Fruit fly (Drosophila melanogaster) whole organism, embryonic: ENCODE measurements around the gene Vha100-2.

Experiments
- Antp ChIP-seq: fragments of 200-800 bp; sonication (Bioruptor generic); optimal IDR thresholded peaks from 3 replicates; lab custom pipeline; 2016; ENCODE audit warnings: missing biosample characterization, missing genetic modification characterization
- CG10147 ChIP-seq: fragments of 200-800 bp; sonication (Bioruptor generic); optimal IDR thresholded peaks from 2 replicates; lab custom pipeline; 2019; ENCODE audit warnings: missing biosample characterization, mild to moderate bottlenecking, missing genetic modification characterization, moderate library complexity
- CG10267 ChIP-seq: fragments of 200-800 bp; sonication (Bioruptor generic); optimal IDR thresholded peaks from 2 replicates; lab custom pipeline; 2018; ENCODE audit warnings: missing biosample characterization, mild to moderate bottlenecking, missing genetic modification characterization, moderate library complexity
- CG11456 ChIP-seq: fragments of 200-800 bp; sonication (Bioruptor generic); IDR thresholded peaks from 3 replicates; pipeline ENCODE4 v1.3.6; 2022; ENCODE audit warnings: missing biosample characterization, missing genetic modification characterization
- CG11560 ChIP-seq: fragments of 200-800 bp; sonication (Bioruptor generic); IDR thresholded peaks from 3 replicates; pipeline ENCODE4 v1.3.6; 2022; ENCODE audit warnings: missing biosample characterization, missing genetic modification characterization
- CG1233 ChIP-seq: fragments of 200-800 bp; sonication (Bioruptor generic); optimal IDR thresholded peaks from 4 replicates; lab custom pipeline; 2018; ENCODE audit warnings: missing biosample characterization, mild to moderate bottlenecking, missing genetic modification characterization
- CG12744 ChIP-seq: fragments of 200-800 bp; sonication (Bioruptor generic); optimal IDR thresholded peaks from 2 replicates; lab custom pipeline; 2016; ENCODE audit warnings: missing biosample characterization, missing genetic modification characterization
- CG13287 ChIP-seq: fragments of 200-800 bp; sonication (Bioruptor generic); IDR thresholded peaks from 2 replicates; pipeline ENCODE4 v1.3.6; 2022; ENCODE audit warnings: missing biosample characterization, missing genetic modification characterization; ENCODE audit not compliant: partially characterized antibody
- CG1603 ChIP-seq: fragments of 200-800 bp; sonication (Bioruptor generic); optimal IDR thresholded peaks from 2 replicates; lab custom pipeline; 2019; ENCODE audit warnings: missing biosample characterization, mild to moderate bottlenecking, missing genetic modification characterization, moderate library complexity
- CG1792 ChIP-seq: fragments of 200-800 bp; sonication (Bioruptor generic); optimal IDR thresholded peaks from 2 replicates; lab custom pipeline; 2016; ENCODE audit warnings: missing biosample characterization, missing genetic modification characterization
- CG2202 ChIP-seq: fragments of 200-800 bp; sonication (Bioruptor generic); optimal IDR thresholded peaks from 2 replicates; lab custom pipeline; 2018; ENCODE audit warnings: missing biosample characterization, mild to moderate bottlenecking, missing genetic modification characterization
- CG2712 ChIP-seq: fragments of 200-800 bp; optimal IDR thresholded peaks from 3 replicates; lab custom pipeline; 2019; ENCODE audit warnings: missing biosample characterization, mild to moderate bottlenecking, missing genetic modification characterization, moderate library complexity
- CG30020 ChIP-seq: fragments of 200-800 bp; optimal IDR thresholded peaks from 2 replicates; lab custom pipeline; 2019; ENCODE audit warnings: missing biosample characterization, mild to moderate bottlenecking, missing genetic modification characterization, moderate library complexity
- CG30403 ChIP-seq: fragments of 200-800 bp; sonication (Bioruptor generic); optimal IDR thresholded peaks from 3 replicates; lab custom pipeline; 2016; ENCODE audit warnings: missing biosample characterization, missing genetic modification characterization
- CG31365 ChIP-seq: fragments of 200-800 bp; sonication (Bioruptor generic); optimal IDR thresholded peaks from 2 replicates; lab custom pipeline; 2018; ENCODE audit warnings: missing biosample characterization, mild to moderate bottlenecking, missing genetic modification characterization
- CG32772 ChIP-seq: fragments of 200-800 bp; sonication (Bioruptor generic); IDR thresholded peaks from 2 replicates; pipeline ENCODE4 v1.3.6; 2022; ENCODE audit warnings: missing biosample characterization, missing genetic modification characterization
- CG3281 ChIP-seq: fragments of 200-800 bp; sonication (Bioruptor generic); optimal IDR thresholded peaks from 3 replicates; lab custom pipeline; 2017; ENCODE audit warnings: missing biosample characterization, mild to moderate bottlenecking, missing genetic modification characterization
- CG3407 ChIP-seq: fragments of 200-800 bp; sonication (Bioruptor generic); optimal IDR thresholded peaks from 2 replicates; lab custom pipeline; 2018; ENCODE audit warnings: missing biosample characterization, mild to moderate bottlenecking, missing genetic modification characterization
- CG34422 ChIP-seq: fragments of 200-800 bp; sonication (Bioruptor generic); IDR thresholded peaks from 3 replicates; pipeline ENCODE4 v1.3.6; 2022; ENCODE audit warnings: missing biosample characterization, missing genetic modification characterization
- CG8089 ChIP-seq: fragments of 200-800 bp; sonication (Bioruptor generic); optimal IDR thresholded peaks from 3 replicates; lab custom pipeline; 2016; ENCODE audit warnings: missing biosample characterization, missing genetic modification characterization
- CG9437 ChIP-seq: fragments of 200-800 bp; sonication (Bioruptor generic); optimal IDR thresholded peaks from 2 replicates; lab custom pipeline; 2018; ENCODE audit warnings: missing biosample characterization, mild to moderate bottlenecking, missing genetic modification characterization
- CG9797 ChIP-seq: fragments of 200-800 bp; sonication (Bioruptor generic); optimal IDR thresholded peaks from 3 replicates; lab custom pipeline; 2018; ENCODE audit warnings: missing biosample characterization, mild to moderate bottlenecking, missing genetic modification characterization
- Camta ChIP-seq: fragments of 200-800 bp; sonication (Bioruptor generic); optimal IDR thresholded peaks from 2 replicates; lab custom pipeline; 2016; ENCODE audit warnings: missing biosample characterization, missing genetic modification characterization
- D19A ChIP-seq: fragments of 200-800 bp; optimal IDR thresholded peaks from 3 replicates; lab custom pipeline; 2019; ENCODE audit warnings: missing biosample characterization, mild to moderate bottlenecking, missing genetic modification characterization, moderate library complexity
- Dip3 ChIP-seq: fragments of 200-800 bp; sonication (Bioruptor generic); optimal IDR thresholded peaks from 3 replicates; lab custom pipeline; 2016; ENCODE audit warnings: missing biosample characterization, missing genetic modification characterization
- GATAe ChIP-seq: fragments of 200-800 bp; sonication (Bioruptor generic); conservative IDR thresholded peaks from 2 replicates; pipeline ENCODE4 v1.3.6; 2022; ENCODE audit warnings: missing biosample characterization, missing genetic modification characterization
- H2.0 ChIP-seq: fragments of 200-800 bp; sonication (Bioruptor generic); IDR thresholded peaks from 2 replicates; pipeline ENCODE4 v1.3.6; 2022; ENCODE audit warnings: missing biosample characterization, missing genetic modification characterization
- Jarid2 ChIP-seq: fragments of 200-800 bp; sonication (Bioruptor generic); optimal IDR thresholded peaks from 3 replicates; lab custom pipeline; 2017; ENCODE audit warnings: mild to moderate bottlenecking, missing biosample characterization, missing genetic modification reagents, missing genetic modification characterization
- Optix ChIP-seq: fragments of 200-800 bp; sonication (Bioruptor generic); IDR thresholded peaks from 3 replicates; pipeline ENCODE4 v1.3.6; 2022; ENCODE audit warnings: missing biosample characterization, missing genetic modification characterization
- Six4 ChIP-seq: fragments of 200-800 bp; sonication (Bioruptor generic); optimal IDR thresholded peaks from 2 replicates; lab custom pipeline; 2016; ENCODE audit warnings: missing biosample characterization, missing genetic modification characterization
- Sry-β ChIP-seq: fragments of 200-800 bp; sonication (Bioruptor generic); optimal IDR thresholded peaks from 2 replicates; lab custom pipeline; 2018; ENCODE audit warnings: missing biosample characterization, mild to moderate bottlenecking, missing genetic modification characterization, moderate library complexity
- Stat92E ChIP-seq, 3 experiments: fragments of >200 bp in 2 of 3; fragments of 200-800 bp in 1 of 3; sonication (Bioruptor generic) in 1 of 3; optimal IDR thresholded peaks; 2 replicates each; lab custom pipeline; 2017 to 2019; ENCODE audit warnings: missing biosample characterization in 3 of 3, missing genetic modification characterization in 3 of 3, mild to moderate bottlenecking in 1 of 3, moderate library complexity in 1 of 3
- Taf1 ChIP-seq: fragments of 200-800 bp; sonication (Bioruptor generic); IDR thresholded peaks from 2 replicates; pipeline ENCODE4 v1.3.6; 2022; ENCODE audit warnings: missing biosample characterization, missing genetic modification characterization
- Xbp1 ChIP-seq: fragments of 200-800 bp; sonication (Bioruptor generic); optimal IDR thresholded peaks from 3 replicates; lab custom pipeline; 2016; ENCODE audit warnings: missing biosample characterization, mild to moderate bottlenecking, missing genetic modification characterization
- Xrp1 ChIP-seq: fragments of 200-800 bp; sonication (Bioruptor generic); IDR thresholded peaks from 2 replicates; pipeline ENCODE4 v1.3.6; 2022; ENCODE audit warnings: missing biosample characterization, missing genetic modification characterization
- cad ChIP-seq: fragments of >200 bp; optimal IDR thresholded peaks from 2 replicates; lab custom pipeline; 2017; ENCODE audit warnings: missing biosample characterization, missing genetic modification characterization
- dan ChIP-seq: fragments of 200-800 bp; sonication (Bioruptor generic); IDR thresholded peaks from 2 replicates; pipeline ENCODE4 v1.3.6; 2022; ENCODE audit warnings: missing biosample characterization, missing genetic modification characterization
- dmrt99B ChIP-seq: fragments of 200-800 bp; sonication (Bioruptor generic); optimal IDR thresholded peaks from 2 replicates; lab custom pipeline; 2018; ENCODE audit warnings: missing biosample characterization, mild to moderate bottlenecking, missing genetic modification characterization, moderate library complexity
- fru ChIP-seq: fragments of >200 bp; optimal IDR thresholded peaks from 2 replicates; lab custom pipeline; 2017
- gce ChIP-seq: fragments of 200-800 bp; sonication (Bioruptor generic); IDR thresholded peaks from 3 replicates; pipeline ENCODE4 v1.3.6; 2022; ENCODE audit warnings: missing biosample characterization, missing genetic modification characterization
- hb ChIP-seq: fragments of 200-800 bp; sonication (Bioruptor generic); IDR thresholded peaks from 3 replicates; pipeline ENCODE4 v1.3.6; 2022; ENCODE audit warnings: missing biosample characterization, missing genetic modification characterization; ENCODE audit not compliant: partially characterized antibody
- lab ChIP-seq: fragments of 200-800 bp; sonication (Bioruptor generic); optimal IDR thresholded peaks from 3 replicates; lab custom pipeline; 2017; ENCODE audit warnings: missing biosample characterization, missing genetic modification characterization, mild to moderate bottlenecking, moderate library complexity, missing genetic modification reagents
- lbe ChIP-seq: fragments of 200-800 bp; sonication (Bioruptor generic); optimal IDR thresholded peaks from 2 replicates; lab custom pipeline; 2016; ENCODE audit warnings: missing biosample characterization, mild to moderate bottlenecking, missing genetic modification characterization
- odd ChIP-seq: fragments of 200-800 bp; sonication (Bioruptor generic); optimal IDR thresholded peaks from 2 replicates; lab custom pipeline; 2017; ENCODE audit warnings: missing biosample characterization, mild to moderate bottlenecking, missing genetic modification characterization
- otp ChIP-seq: fragments of 200-800 bp; sonication (Bioruptor generic); IDR thresholded peaks from 3 replicates; pipeline ENCODE4, ENCODE4 v1.3.6; 2022; ENCODE audit warnings: missing biosample characterization, missing genetic modification characterization
- row ChIP-seq: fragments of 200-800 bp; sonication (Bioruptor generic); IDR thresholded peaks from 3 replicates; pipeline ENCODE4 v1.3.6; 2022; ENCODE audit warnings: missing biosample characterization, missing genetic modification characterization
- sens ChIP-seq: fragments of 200-800 bp; sonication (Bioruptor generic); peaks from one replicate; lab custom pipeline; 2016; ENCODE audit warnings: missing biosample characterization, missing genetic modification characterization
- sqz ChIP-seq: fragments of 200-800 bp; sonication (Bioruptor generic); optimal IDR thresholded peaks from 3 replicates; lab custom pipeline; 2018; ENCODE audit warnings: missing biosample characterization, mild to moderate bottlenecking, missing genetic modification characterization
- trh ChIP-seq: fragments of 200-800 bp; sonication (Bioruptor generic); optimal IDR thresholded peaks from 2 replicates; lab custom pipeline; 2016; ENCODE audit warnings: missing biosample characterization, missing genetic modification characterization

The Vha100-2 gene

DNA sequence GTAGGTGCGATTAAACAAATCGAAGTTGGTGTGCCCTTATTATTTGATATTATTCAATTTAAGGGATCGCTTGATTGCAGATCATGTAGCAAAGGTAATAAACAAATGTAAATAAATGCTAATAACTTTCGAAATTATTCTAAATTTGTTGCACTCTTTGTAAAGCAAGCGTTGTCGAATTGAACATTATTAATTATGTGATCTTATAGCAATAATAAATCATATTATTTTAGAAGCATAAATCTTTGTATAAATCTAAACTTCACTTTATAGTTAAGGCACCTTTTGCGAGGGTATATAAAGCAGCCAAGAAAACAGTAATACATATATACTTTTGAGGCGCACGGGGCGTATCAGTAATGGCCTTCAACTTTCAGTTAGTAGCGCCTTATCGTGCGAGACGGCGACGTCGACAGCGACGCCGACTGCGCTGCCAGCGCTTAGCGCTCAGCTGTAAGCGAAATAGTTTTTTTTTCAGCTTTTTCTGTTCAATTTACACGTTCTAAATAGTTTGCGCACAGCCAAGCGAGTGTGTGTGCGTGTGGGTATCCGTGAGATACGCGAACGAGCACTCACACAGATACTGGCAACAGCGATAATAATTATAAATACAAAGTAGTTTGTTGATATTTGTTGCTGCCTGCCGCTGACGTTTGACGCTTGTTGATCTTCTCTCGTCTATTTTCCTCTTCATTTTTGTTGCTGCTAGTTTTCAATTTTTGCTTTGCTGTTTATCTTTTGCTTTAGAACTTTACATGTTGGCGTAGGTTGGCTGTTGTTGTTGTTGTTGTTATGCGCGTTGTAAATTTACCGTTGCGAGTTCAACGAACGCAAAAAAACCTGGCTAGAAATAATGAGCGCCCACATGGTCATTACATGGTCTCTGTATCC, 40.1 kb upstream of the Vha100-2 start (continued):
- TF ChIP-seq odd (GFP tag; lab: Kevin White, UChicago), result peak; percentile 65
- peak; percentile 70 for TF ChIP-seq Xrp1 (GFP tag; lab: Robert Waterston, UW)
- peak; percentile 40 for TF ChIP-seq trh
- peak; percentile 22; the same call in 1 of the 2 replicates for TF ChIP-seq Taf1 (GFP tag; lab: Robert Waterston, UW)
- peak; percentile 80 for TF ChIP-seq row (GFP tag; lab: Robert Waterston, UW)
- TF ChIP-seq D19A (tag; lab: Kevin White, UChicago), result peak; percentile 91
- TF ChIP-seq CG31365 (tag; lab: Kevin White, UChicago), result peak; percentile 47
- TF ChIP-seq Dip3 (GFP tag; lab: Kevin White, UChicago), result no peak
- peak; percentile 91 for TF ChIP-seq sens
- TF ChIP-seq fru (lab: Kevin White, UChicago), result no peak
- TF ChIP-seq gce (GFP tag; lab: Robert Waterston, UW), result 0 out of 3 replicates have a peak, but pooled peaks have one; percentile 39
- peak; percentile 74 for TF ChIP-seq lab
- TF ChIP-seq cad, result no peak
- no peak for TF ChIP-seq Stat92E (GFP tag; optimal IDR thresholded peaks at IDR 0.05; lab: Kevin White, UChicago)
- TF ChIP-seq dmrt99B, result peak; percentile 54
- TF ChIP-seq hb (GFP tag; lab: Robert Waterston, UW), result no peak
- no peak for TF ChIP-seq CG11560 (tag; lab: Robert Waterston, UW)
- TF ChIP-seq Antp (GFP tag; lab: Kevin White, UChicago), result no peak
- TF ChIP-seq CG9437, result peak; percentile 39
- TF ChIP-seq Six4 (GFP tag; lab: Kevin White, UChicago), result no peak
- peak; percentile 44 for TF ChIP-seq Xbp1 (GFP tag; lab: Kevin White, UChicago)
- 0 out of 3 replicates have a peak, but pooled peaks have one; percentile 7 for TF ChIP-seq otp (GFP tag; lab: Robert Waterston, UW)
- TF ChIP-seq CG2712 (tag; lab: Kevin White, UChicago), result peak; percentile 6
- TF ChIP-seq lbe (GFP tag; lab: Kevin White, UChicago), result no peak
- TF ChIP-seq Sry-β (GFP tag; lab: Kevin White, UChicago), result no peak
- TF ChIP-seq sqz, result peak; percentile 21
- no peak for TF ChIP-seq Jarid2 (GFP tag; lab: Kevin White, UChicago)
- TF ChIP-seq CG13287, result 0 out of 2 replicates have a peak, but pooled peaks have one; percentile 14
- TF ChIP-seq CG2202 (tag; lab: Kevin White, UChicago), result peak; percentile 49
- peak; percentile 35 for TF ChIP-seq Camta (GFP tag; lab: Kevin White, UChicago)
- TF ChIP-seq Optix, result peak; percentile 42; the same call in 1 of the 3 replicates
- peak; percentile 55 for TF ChIP-seq CG30403 (GFP tag; lab: Kevin White, UChicago)
- no peak for TF ChIP-seq CG34422 (GFP tag; lab: Robert Waterston, UW)
- no peak for TF ChIP-seq CG11456 (GFP tag; lab: Robert Waterston, UW)
- no peak for TF ChIP-seq dan (GFP tag; lab: Robert Waterston, UW)
- peak; percentile 78 for TF ChIP-seq CG3281 (GFP tag; lab: Kevin White, UChicago)
- 0 out of 2 replicates have a peak, but pooled peaks have one; percentile 26 for TF ChIP-seq CG32772
- TF ChIP-seq H2.0 (GFP tag; lab: Robert Waterston, UW), result no peak
- TF ChIP-seq GATAe, result peak; percentile 11; the same call in 1 of the 2 replicates
- TF ChIP-seq CG30020 (tag; lab: Kevin White, UChicago), result no peak
- TF ChIP-seq CG10147 (GFP tag; lab: Kevin White, UChicago), result peak; percentile 59
- peak; percentile 34 for TF ChIP-seq CG1603 (tag; lab: Kevin White, UChicago)
- TF ChIP-seq CG3407 (GFP tag; lab: Kevin White, UChicago), result peak; percentile 74
- peak; percentile 15 for TF ChIP-seq CG8089 (GFP tag; lab: Kevin White, UChicago)
- peak; percentile 43 for TF ChIP-seq CG1233 (GFP tag; lab: Kevin White, UChicago)
- no peak for TF ChIP-seq CG12744 (GFP tag; lab: Kevin White, UChicago)
- peak; percentile 39 for TF ChIP-seq CG1792 (GFP tag; lab: Kevin White, UChicago)
- TF ChIP-seq CG9797, result no peak
- TF ChIP-seq CG10267 (tag; lab: Kevin White, UChicago), result no peak
